Worm (Caenorhabditis elegans) whole organism, L1 larva: ENCODE data around the gene tbcb-1.

Experiments used
- C04F5.9 ChIP-seq: sonication (generic microtip); optimal IDR thresholded peaks from 2 replicates; lab custom pipeline; 2016; ENCODE audit warnings: missing genetic modification characterization, missing compliant biosample characterization
- F16B12.6 ChIP-seq: fragments of 150-350 bp; optimal IDR thresholded peaks from 2 replicates; lab custom pipeline; 2014; ENCODE audit warnings: missing biosample characterization, missing genetic modification characterization
- Y116A8C.19 ChIP-seq: sonication (generic microtip); optimal IDR thresholded peaks from 2 replicates; lab custom pipeline; 2016; ENCODE audit warnings: missing compliant biosample characterization, missing genetic modification characterization, borderline replicate concordance
- alr-1 ChIP-seq: fragments of 200-800 bp; sonication (Bioruptor generic); optimal IDR thresholded peaks from 2 replicates; lab custom pipeline; 2018; ENCODE audit warnings: borderline replicate concordance, mild to moderate bottlenecking, missing genetic modification characterization, missing compliant biosample characterization
- aly-2 ChIP-seq: fragments of 150-350 bp; optimal IDR thresholded peaks from 2 replicates; lab custom pipeline; 2014; ENCODE audit warnings: missing biosample characterization, missing genetic modification characterization
- blmp-1 ChIP-seq: fragments of 150-350 bp; optimal IDR thresholded peaks from 2 replicates; lab custom pipeline; 2014; ENCODE audit warnings: missing biosample characterization, missing genetic modification characterization
- ceh-63 ChIP-seq: fragments of 200-800 bp; sonication (Bioruptor generic); optimal IDR thresholded peaks from 2 replicates; lab custom pipeline; 2018; ENCODE audit warnings: mild to moderate bottlenecking, missing genetic modification characterization, missing compliant biosample characterization
- ceh-8 ChIP-seq: fragments of 200-800 bp; sonication (Bioruptor generic); optimal IDR thresholded peaks from 2 replicates; lab custom pipeline; 2018; ENCODE audit warnings: mild to moderate bottlenecking, missing genetic modification characterization, moderate library complexity, missing compliant biosample characterization
- ceh-82 ChIP-seq, 3 experiments: fragments of 150-350 bp in 1 of 3; sonication (generic microtip) in 2 of 3; optimal IDR thresholded peaks; 2 replicates each; lab custom pipeline; 2014 to 2017; ENCODE audit warnings: missing biosample characterization in 3 of 3, missing genetic modification characterization in 3 of 3
- ceh-88 ChIP-seq: fragments of 200-800 bp; sonication (Bioruptor generic); IDR thresholded peaks from 2 replicates; pipeline ENCODE4 v1.3.6; 2022; ENCODE audit warnings: missing genetic modification characterization, missing compliant biosample characterization
- ceh-90 ChIP-seq: sonication (generic microtip); optimal IDR thresholded peaks from 2 replicates; lab custom pipeline; 2016; ENCODE audit warnings: missing genetic modification characterization, missing compliant biosample characterization
- dpl-1 ChIP-seq, 3 experiments: fragments of 150-350 bp in 2 of 3; sonication (generic microtip) in 1 of 3; optimal IDR thresholded peaks; 2 replicates each; lab custom pipeline; 2014 to 2017; ENCODE audit warnings: missing biosample characterization in 3 of 3, missing genetic modification characterization in 3 of 3, missing genetic modification reagents in 3 of 3
- dsc-1 ChIP-seq: sonication (generic microtip); optimal IDR thresholded peaks from 2 replicates; lab custom pipeline; 2016; ENCODE audit warnings: mild to moderate bottlenecking, missing genetic modification characterization, missing compliant biosample characterization
- efl-1 ChIP-seq, 4 experiments: fragments of 150-350 bp; optimal IDR thresholded peaks in 3 of 4; peaks in 1 of 4; 1 replicate in 1 of 4; 2 replicates in 3 of 4; lab custom pipeline; 2014; ENCODE audit warnings: missing biosample characterization in 2 of 4, missing genetic modification characterization in 2 of 4, missing genetic modification reagents in 2 of 4
- efl-3 ChIP-seq: fragments of 200-800 bp; sonication (Bioruptor generic); optimal IDR thresholded peaks from 2 replicates; lab custom pipeline; 2018; ENCODE audit warnings: mild to moderate bottlenecking, missing genetic modification characterization, missing compliant biosample characterization
- egl-27 ChIP-seq, 2 experiments: fragments of 150-350 bp in 1 of 2; sonication (generic microtip); optimal IDR thresholded peaks; 3 replicates each; lab custom pipeline; 2017 to 2018; ENCODE audit warnings: missing biosample characterization in 2 of 2, missing genetic modification characterization in 2 of 2, missing genetic modification reagents in 2 of 2
- elt-3 ChIP-seq, 6 experiments: fragments of 150-350 bp in 1 of 6; sonication (generic microtip); optimal IDR thresholded peaks; 2 replicates each; lab custom pipeline; 2017 to 2018; ENCODE audit warnings: missing biosample characterization in 6 of 6, missing genetic modification characterization in 6 of 6, inconsistent platforms in 1 of 6
- fkh-10 ChIP-seq: sonication (generic microtip); optimal IDR thresholded peaks from 2 replicates; lab custom pipeline; 2017; ENCODE audit warnings: missing biosample characterization, missing genetic modification reagents, missing genetic modification characterization
- fkh-4 ChIP-seq: sonication (generic microtip); optimal IDR thresholded peaks from 2 replicates; lab custom pipeline; 2016; ENCODE audit warnings: missing compliant biosample characterization, missing genetic modification characterization, borderline replicate concordance
- fos-1 ChIP-seq: fragments of 150-350 bp; optimal IDR thresholded peaks from 2 replicates; lab custom pipeline; 2014; ENCODE audit warnings: missing biosample characterization, missing genetic modification characterization
- grh-1 ChIP-seq: fragments of 200-800 bp; sonication (Bioruptor generic); IDR thresholded peaks from 2 replicates; pipeline ENCODE4 v1.3.6; 2022; ENCODE audit warnings: missing genetic modification reagents, missing genetic modification characterization, missing compliant biosample characterization
- irx-1 ChIP-seq: sonication (generic microtip); optimal IDR thresholded peaks from 2 replicates; lab custom pipeline; 2016; ENCODE audit warnings: missing genetic modification characterization, missing compliant biosample characterization
- isw-1 ChIP-seq: fragments of 200-800 bp; sonication (Bioruptor generic); IDR thresholded peaks from 2 replicates; pipeline ENCODE4 v1.3.6; 2022; ENCODE audit warnings: missing genetic modification characterization, missing compliant biosample characterization
- lin-13 ChIP-seq: fragments of 150-350 bp; optimal IDR thresholded peaks from 2 replicates; lab custom pipeline; 2014; ENCODE audit warnings: missing biosample characterization, missing genetic modification reagents, missing genetic modification characterization
- lin-14 ChIP-seq: fragments of 200-800 bp; sonication (Bioruptor generic); optimal IDR thresholded peaks from 2 replicates; lab custom pipeline; 2018; ENCODE audit warnings: mild to moderate bottlenecking, missing genetic modification characterization, moderate library complexity, missing compliant biosample characterization
- lin-35 ChIP-seq, 2 experiments: fragments of 150-350 bp; optimal IDR thresholded peaks; 2 replicates each; lab custom pipeline; 2014; ENCODE audit warnings: missing biosample characterization in 2 of 2, missing genetic modification characterization in 2 of 2, missing genetic modification reagents in 2 of 2
- lin-39 ChIP-seq: fragments of 150-350 bp; optimal IDR thresholded peaks from 2 replicates; lab custom pipeline; 2014; ENCODE audit warnings: missing biosample characterization, missing genetic modification reagents, missing genetic modification characterization
- lir-3 ChIP-seq: sonication (generic microtip); optimal IDR thresholded peaks from 2 replicates; lab custom pipeline; 2016; ENCODE audit warnings: mild to moderate bottlenecking, missing genetic modification characterization, moderate library complexity, missing compliant biosample characterization; ENCODE audit not compliant: poor library complexity
- lsy-2 ChIP-seq, 2 experiments: fragments of 150-350 bp; optimal IDR thresholded peaks; 2 replicates each; lab custom pipeline; 2014; ENCODE audit warnings: missing biosample characterization in 2 of 2, missing genetic modification characterization in 2 of 2
- mdl-1 ChIP-seq, 2 experiments: fragments of 150-350 bp; optimal IDR thresholded peaks; 2 replicates each; lab custom pipeline; 2014 to 2017; ENCODE audit warnings: missing biosample characterization in 2 of 2, missing genetic modification characterization in 2 of 2, inconsistent platforms in 1 of 2
- mep-1 ChIP-seq: fragments of 150-350 bp; optimal IDR thresholded peaks from 2 replicates; lab custom pipeline; 2014; ENCODE audit warnings: missing biosample characterization, missing genetic modification characterization
- nhr-20 ChIP-seq: sonication (generic microtip); optimal IDR thresholded peaks from 2 replicates; lab custom pipeline; 2016; ENCODE audit warnings: mild to moderate bottlenecking, missing genetic modification characterization, missing compliant biosample characterization
- nhr-237 ChIP-seq: fragments of 150-350 bp; optimal IDR thresholded peaks from 2 replicates; lab custom pipeline; 2014; ENCODE audit warnings: missing biosample characterization, missing genetic modification characterization
- nhr-71 ChIP-seq: sonication (generic microtip); optimal IDR thresholded peaks from 2 replicates; lab custom pipeline; 2016; ENCODE audit warnings: mild to moderate bottlenecking, missing genetic modification characterization, moderate library complexity, missing compliant biosample characterization
- nhr-76 ChIP-seq: sonication (generic microtip); optimal IDR thresholded peaks from 2 replicates; lab custom pipeline; 2017; ENCODE audit warnings: missing biosample characterization, missing genetic modification characterization
- nhr-77 ChIP-seq: fragments of 150-350 bp; optimal IDR thresholded peaks from 2 replicates; lab custom pipeline; 2014; ENCODE audit warnings: missing biosample characterization, missing genetic modification characterization
- nhr-85 ChIP-seq: sonication (generic microtip); peaks from one replicate; lab custom pipeline; 2016; ENCODE audit warnings: missing genetic modification characterization, inconsistent platforms, missing compliant biosample characterization
- pax-3 ChIP-seq: fragments of 200-800 bp; sonication (Bioruptor generic); optimal IDR thresholded peaks from 2 replicates; lab custom pipeline; 2018; ENCODE audit warnings: mild to moderate bottlenecking, missing genetic modification characterization, moderate library complexity, missing compliant biosample characterization
- snpc-4 ChIP-seq: fragments of 150-350 bp; optimal IDR thresholded peaks from 2 replicates; lab custom pipeline; 2014; ENCODE audit warnings: missing biosample characterization, missing genetic modification characterization
- snu-23 ChIP-seq: sonication (generic microtip); optimal IDR thresholded peaks from 2 replicates; lab custom pipeline; 2016; ENCODE audit warnings: missing genetic modification characterization, missing compliant biosample characterization
- sptf-1 ChIP-seq: fragments of 150-350 bp; optimal IDR thresholded peaks from 2 replicates; lab custom pipeline; 2014; ENCODE audit warnings: missing biosample characterization, missing genetic modification characterization
- swsn-7 ChIP-seq: sonication (generic microtip); optimal IDR thresholded peaks from 2 replicates; lab custom pipeline; 2016; ENCODE audit warnings: missing genetic modification characterization, missing compliant biosample characterization
- tbx-2 ChIP-seq: sonication (generic microtip); optimal IDR thresholded peaks from 2 replicates; lab custom pipeline; 2016; ENCODE audit warnings: missing genetic modification characterization, missing compliant biosample characterization
- unc-62 ChIP-seq: fragments of 150-350 bp; optimal IDR thresholded peaks from 2 replicates; lab custom pipeline; 2014; ENCODE audit warnings: missing biosample characterization, missing genetic modification reagents, missing genetic modification characterization
- unc-98 ChIP-seq: fragments of 200-800 bp; sonication (Bioruptor generic); IDR thresholded peaks from 2 replicates; pipeline ENCODE4 v1.3.6; 2022; ENCODE audit warnings: missing genetic modification characterization, missing compliant biosample characterization
- vab-15 ChIP-seq: sonication (generic microtip); optimal IDR thresholded peaks from 2 replicates; lab custom pipeline; 2017; ENCODE audit warnings: missing genotype, mild to moderate bottlenecking, missing genetic modification characterization, missing compliant biosample characterization
- xbp-1 ChIP-seq: sonication (generic microtip); optimal IDR thresholded peaks from 2 replicates; lab custom pipeline; 2016; ENCODE audit warnings: missing genetic modification characterization, missing compliant biosample characterization
- zag-1 ChIP-seq: fragments of 150-350 bp; optimal IDR thresholded peaks from 2 replicates; lab custom pipeline; 2014; ENCODE audit warnings: missing biosample characterization, missing genetic modification characterization

tbcb-1 gene

DNA sequence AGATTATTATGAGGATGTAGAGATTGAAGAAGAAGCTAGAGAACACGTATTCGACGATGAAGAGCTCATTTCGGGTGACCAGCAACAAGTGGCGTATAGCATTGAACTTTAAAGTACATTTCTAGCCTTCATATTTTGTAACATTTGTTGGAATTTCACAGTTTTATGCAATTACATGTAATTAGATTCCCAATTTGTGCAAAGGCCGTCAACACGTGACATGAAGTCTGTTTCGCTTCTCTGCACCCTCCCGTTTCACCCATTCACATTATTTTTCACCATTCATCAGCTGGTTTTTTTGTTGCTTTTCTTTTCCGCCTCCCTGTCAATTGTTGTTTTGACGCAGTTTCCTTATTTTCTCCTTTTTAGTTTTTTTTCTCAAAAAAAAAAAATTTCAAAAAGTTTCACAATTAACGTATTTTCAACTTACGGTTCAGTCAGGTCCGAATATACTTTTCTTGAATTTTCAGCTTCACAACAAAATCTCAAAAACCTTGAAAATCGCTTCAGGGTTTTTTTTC is 35.2 kb downstream of the tbcb-1 start, which contains the start of gene sde-2:
Gene sde-2 (plus strand): TSS at position 471 of the 521 bp plus-strand sequence.
- TF ChIP-seq pax-3, result peak; percentile 36
- TF ChIP-seq swsn-7 (tag; lab: Kevin White, UChicago), result peak; percentile 33
- TF ChIP-seq lin-39 (tag; lab: Kevin White, UChicago), result no peak
- peak; percentile 49 for TF ChIP-seq nhr-71
- TF ChIP-seq efl-1 (optimal IDR thresholded peaks at IDR 0.05; lab: Kevin White, UChicago), result peak; percentile 6 to 39
- TF ChIP-seq efl-1 (GFP tag; optimal IDR thresholded peaks at IDR 0.05 in 1 of 2; lab: Kevin White, UChicago), result peak; percentile 28 to 86
- no peak for TF ChIP-seq dsc-1 (tag; lab: Kevin White, UChicago)
- peak; percentile 33 for TF ChIP-seq snu-23 (GFP tag; lab: Kevin White, UChicago)
- no peak for TF ChIP-seq C04F5.9 (tag; lab: Kevin White, UChicago)
- no peak for TF ChIP-seq nhr-76 (tag; lab: Kevin White, UChicago)
- no peak for TF ChIP-seq xbp-1 (tag; lab: Kevin White, UChicago)
- TF ChIP-seq ceh-63 (GFP tag; lab: Kevin White, UChicago), result no peak
- TF ChIP-seq ceh-82 (tag; optimal IDR thresholded peaks at IDR 0.05; lab: Kevin White, UChicago), result peak in 1 of 3 experiments; percentile 0
- TF ChIP-seq isw-1 (GFP tag; lab: Robert Waterston, UW), result peak; percentile 16; the same call in 1 of the 2 replicates
- no peak for TF ChIP-seq efl-3
- peak; percentile 82 for TF ChIP-seq lin-14 (GFP tag; lab: Kevin White, UChicago)
- TF ChIP-seq lsy-2 (tag; optimal IDR thresholded peaks at IDR 0.05; lab: Kevin White, UChicago), result peak in 1 of 2 experiments; percentile 27
- TF ChIP-seq tbx-2, result peak; percentile 44
- peak; percentile 57 for TF ChIP-seq ceh-8 (GFP tag; lab: Kevin White, UChicago)
- no peak for TF ChIP-seq mep-1 (tag; lab: Kevin White, UChicago)
- peak; percentile 6 to 47 for TF ChIP-seq lin-35 (GFP tag; optimal IDR thresholded peaks at IDR 0.05; lab: Kevin White, UChicago)
- no peak for TF ChIP-seq zag-1 (tag; lab: Kevin White, UChicago)
- TF ChIP-seq dpl-1 (GFP tag; optimal IDR thresholded peaks at IDR 0.05; lab: Kevin White, UChicago), result peak in 2 of 3 experiments; percentile 28 to 38

DNA sequence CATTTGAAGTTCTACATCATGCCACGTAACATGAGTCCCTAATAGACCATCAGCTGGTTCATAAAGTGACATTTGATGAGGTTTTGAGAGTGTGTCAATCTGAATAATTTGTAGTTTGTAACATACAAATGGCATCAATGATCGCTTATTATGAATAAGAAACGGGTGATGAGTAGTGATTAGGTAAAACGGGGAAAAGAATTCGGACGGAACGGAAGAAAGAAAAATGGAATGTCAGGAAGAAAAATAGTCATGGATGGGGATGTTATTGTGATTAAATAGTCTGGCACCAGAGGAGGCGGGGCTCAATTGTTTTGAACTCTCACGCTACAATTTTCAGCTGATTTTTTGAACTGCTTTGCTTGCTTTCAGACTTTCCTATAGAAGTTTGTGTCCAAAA is 42.2 kb downstream of the tbcb-1 start, which contains the start of gene H37A05.2:
Gene H37A05.2 (minus strand): TSS at position 101 of the 400 bp plus-strand sequence.
- TF ChIP-seq elt-3 (tag; optimal IDR thresholded peaks at IDR 0.05; lab: Kevin White, UChicago) (no peak), tbx-2 (no peak), nhr-85 (tag; lab: Kevin White, UChicago) (no peak), unc-98 (GFP tag; lab: Robert Waterston, UW) (no peak), ceh-90 (no peak), lir-3 (tag; lab: Kevin White, UChicago) (no peak), fkh-10 (no peak), zag-1 (tag; lab: Kevin White, UChicago) (no peak), alr-1 (tag; lab: Kevin White, UChicago) (no peak), F16B12.6 (tag; lab: Kevin White, UChicago) (no peak), pax-3 (no peak), aly-2 (tag; lab: Kevin White, UChicago) (no peak), vab-15 (no peak), sptf-1 (tag; lab: Kevin White, UChicago) (no peak), ceh-88 (GFP tag; lab: Robert Waterston, UW) (no peak), C04F5.9 (tag; lab: Kevin White, UChicago) (no peak), dsc-1 (tag; lab: Kevin White, UChicago) (no peak), grh-1 (no peak)

DNA sequence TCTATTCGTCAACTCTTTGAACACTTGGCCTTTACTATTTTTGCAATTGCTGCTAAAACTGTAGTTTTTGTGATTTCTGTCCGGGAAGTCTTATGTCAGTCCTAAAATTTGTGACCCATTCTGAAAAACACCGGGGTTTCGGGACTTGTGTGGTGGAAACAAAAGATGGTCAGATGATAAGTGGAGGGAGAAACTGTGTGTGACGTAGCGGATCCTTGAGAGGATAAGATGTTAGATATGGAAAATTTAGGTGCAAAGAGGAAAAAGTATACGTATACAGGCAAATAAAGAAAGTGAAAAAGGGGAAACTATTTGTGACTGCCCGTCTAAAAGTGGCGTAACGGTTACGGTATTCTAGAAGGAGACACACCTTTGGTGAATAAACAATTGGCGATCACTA is 44.5 kb downstream of the tbcb-1 start:
- TF ChIP-seq fos-1 (no peak), irx-1 (no peak), alr-1 (tag; lab: Kevin White, UChicago) (no peak), mdl-1 (tag; optimal IDR thresholded peaks at IDR 0.05; lab: Kevin White, UChicago) (no peak), nhr-20 (tag; lab: Kevin White, UChicago) (peak; percentile 0), egl-27 (tag; optimal IDR thresholded peaks at IDR 0.05; lab: Kevin White, UChicago) (no peak), blmp-1 (tag; lab: Kevin White, UChicago) (peak; percentile 73), lin-13 (GFP tag; lab: Kevin White, UChicago) (no peak), unc-62 (no peak), nhr-85 (tag; lab: Kevin White, UChicago) (peak; percentile 57), nhr-77 (no peak), nhr-237 (tag; lab: Kevin White, UChicago) (no peak), Y116A8C.19 (tag; lab: Kevin White, UChicago) (no peak), fkh-4 (no peak), snpc-4 (tag; lab: Kevin White, UChicago) (no peak)
